Fruit fly (Drosophila melanogaster): Measurements from ENCODE around the gene Cyp4d2.

- peak; percentile 33 for TF ChIP-seq Pif1A (GFP tag; optimal IDR thresholded peaks at IDR 0.05)
- TF ChIP-seq CG8301 (tag; optimal IDR thresholded peaks at IDR 0.05): peak; percentile 30
These were observed 20.4 kb downstream of the Cyp4d2 start for dm6 chrX:2196086-2196732.
